Fruit fly (Drosophila melanogaster): Measurements from ENCODE around the gene Mpp6.

DNA sequence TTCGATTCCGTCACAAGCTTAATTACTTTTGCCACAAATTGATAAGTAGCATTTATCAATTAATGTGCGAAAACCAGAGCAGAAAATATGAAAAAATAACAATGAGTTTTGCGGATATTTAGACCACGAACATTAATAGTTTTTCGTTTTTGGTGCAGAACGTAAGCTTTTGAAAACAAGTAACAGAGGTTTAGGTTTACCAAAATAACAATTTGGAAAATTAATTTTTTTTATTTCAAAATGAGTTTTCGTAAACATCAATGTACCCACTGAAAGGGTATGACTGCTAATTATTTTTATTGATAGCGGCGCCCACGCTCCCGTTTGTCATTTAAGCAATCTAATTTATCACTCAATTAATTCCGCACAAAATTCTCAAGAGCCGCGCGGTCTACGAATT is 39.2 kb downstream of the Mpp6 start:
- TF ChIP-seq tai (GFP tag; optimal IDR thresholded peaks at IDR 0.05) (no peak), Hr78 (GFP tag; optimal IDR thresholded peaks at IDR 0.05) (no peak), Hnf4 (GFP tag; optimal IDR thresholded peaks at IDR 0.05) (no peak), pan (optimal IDR thresholded peaks at IDR 0.05) (no peak), Hr83 (GFP tag; optimal IDR thresholded peaks at IDR 0.05; ENCODE audit: poor library complexity, severe bottlenecking) (no peak), jim (GFP tag; optimal IDR thresholded peaks at IDR 0.05) (no peak), Abd-B (GFP tag; optimal IDR thresholded peaks at IDR 0.05) (no peak), Mio (GFP tag; optimal IDR thresholded peaks at IDR 0.05) (no peak), psq (GFP tag; optimal IDR thresholded peaks at IDR 0.05) (no peak), CG32264 (GFP tag; optimal IDR thresholded peaks at IDR 0.05) (no peak)
